Worm (Caenorhabditis elegans) whole organism, L2 larva: Measurements from ENCODE around the gene clec-213.

Experiments
- C34F6.9 ChIP-seq: fragments of 150-350 bp; optimal IDR thresholded peaks from 2 replicates; lab custom pipeline; 2014; ENCODE audit warnings: missing biosample characterization, missing genetic modification characterization
- lin-11 ChIP-seq: fragments of 150-350 bp; sonication (generic microtip); optimal IDR thresholded peaks from 2 replicates; lab custom pipeline; 2014; ENCODE audit warnings: missing biosample characterization, missing genetic modification characterization, inconsistent platforms, mixed read lengths

DNA sequence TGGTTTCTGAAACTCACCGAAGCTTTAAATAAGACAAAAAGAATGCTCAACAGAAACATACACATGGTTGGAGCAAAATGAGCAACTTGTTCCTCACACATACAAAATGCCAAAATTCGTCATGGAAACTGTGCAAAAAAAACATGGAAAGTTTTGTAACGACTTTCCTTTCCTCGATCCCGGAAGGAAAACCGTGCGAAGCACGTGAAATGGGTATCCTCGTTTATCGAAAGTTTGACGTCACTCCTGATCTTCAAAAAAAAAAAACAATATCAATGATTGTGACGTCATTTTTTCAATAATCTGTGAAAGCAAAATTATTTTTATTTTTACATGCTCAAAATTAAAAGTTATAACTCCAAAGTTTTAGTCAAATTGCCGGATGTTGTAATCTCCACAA is 34.7 kb upstream of the clec-213 start, which contains the start of gene clec-212:
- no peak for TF ChIP-seq C34F6.9 (tag; lab: Kevin White, UChicago)
- no peak for TF ChIP-seq lin-11
